Fruit fly (Drosophila melanogaster) whole organism, embryonic: ENCODE data around the gene MBD-like.

ENCODE experiments used
- Antp ChIP-seq: fragments of 200-800 bp; sonication (Bioruptor generic); optimal IDR thresholded peaks from 3 replicates; lab custom pipeline; 2016; ENCODE audit warnings: missing biosample characterization, missing genetic modification characterization
- Bdp1 ChIP-seq: fragments of 200-800 bp; sonication (Bioruptor generic); optimal IDR thresholded peaks from 3 replicates; lab custom pipeline; 2016; ENCODE audit warnings: missing biosample characterization, missing genetic modification characterization
- BtbVII ChIP-seq: fragments of 200-800 bp; sonication (Bioruptor generic); optimal IDR thresholded peaks from 3 replicates; lab custom pipeline; 2017; ENCODE audit warnings: missing biosample characterization, mild to moderate bottlenecking, missing genetic modification characterization
- CG11247 ChIP-seq: fragments of 200-800 bp; sonication (Bioruptor generic); IDR thresholded peaks from 2 replicates; pipeline ENCODE4 v1.3.6; 2022; ENCODE audit warnings: missing biosample characterization, missing genetic modification characterization
- CG12071 ChIP-seq: fragments of 200-800 bp; sonication (Bioruptor generic); optimal IDR thresholded peaks from 3 replicates; lab custom pipeline; 2018; ENCODE audit warnings: missing biosample characterization, mild to moderate bottlenecking, missing genetic modification characterization
- CG13296 ChIP-seq: fragments of 200-800 bp; sonication (Bioruptor generic); optimal IDR thresholded peaks from 3 replicates; lab custom pipeline; 2018; ENCODE audit warnings: missing biosample characterization, mild to moderate bottlenecking, missing genetic modification characterization
- CG13624 ChIP-seq: fragments of 200-800 bp; sonication (Bioruptor generic); optimal IDR thresholded peaks from 2 replicates; lab custom pipeline; 2016; ENCODE audit warnings: missing biosample characterization, missing genetic modification characterization
- CG13894 ChIP-seq: fragments of 200-800 bp; sonication (Bioruptor generic); optimal IDR thresholded peaks from 3 replicates; lab custom pipeline; 2018; ENCODE audit warnings: missing biosample characterization, mild to moderate bottlenecking, missing genetic modification characterization, moderate library complexity
- CG14667 ChIP-seq: fragments of 200-800 bp; sonication (Bioruptor generic); IDR thresholded peaks from 2 replicates; pipeline ENCODE4 v1.3.6; 2022; ENCODE audit warnings: missing biosample characterization, missing genetic modification characterization
- CG15011 ChIP-seq: fragments of 200-800 bp; sonication (Bioruptor generic); optimal IDR thresholded peaks from 3 replicates; lab custom pipeline; 2018; ENCODE audit warnings: missing biosample characterization, mild to moderate bottlenecking, missing genetic modification characterization
- CG1602 ChIP-seq: fragments of 200-800 bp; sonication (Bioruptor generic); optimal IDR thresholded peaks from 3 replicates; lab custom pipeline; 2016; ENCODE audit warnings: missing biosample characterization, missing genetic modification characterization
- CG1832 ChIP-seq: fragments of 200-800 bp; sonication (Bioruptor generic); optimal IDR thresholded peaks from 2 replicates; lab custom pipeline; 2017; ENCODE audit warnings: missing biosample characterization, mild to moderate bottlenecking, missing genetic modification characterization, inconsistent platforms
- CG18764 ChIP-seq: fragments of 200-800 bp; sonication (Bioruptor generic); optimal IDR thresholded peaks from 3 replicates; lab custom pipeline; 2016; ENCODE audit warnings: missing biosample characterization, missing genetic modification characterization
- CG2678 ChIP-seq: fragments of 200-800 bp; sonication (Bioruptor generic); optimal IDR thresholded peaks from 3 replicates; lab custom pipeline; 2019; ENCODE audit warnings: missing biosample characterization, mild to moderate bottlenecking, missing genetic modification characterization, moderate library complexity
- CG2875 ChIP-seq: fragments of 200-800 bp; sonication (Bioruptor generic); optimal IDR thresholded peaks from 2 replicates; lab custom pipeline; 2017; ENCODE audit warnings: missing biosample characterization, mild to moderate bottlenecking, missing genetic modification characterization, missing genetic modification reagents
- CG30403 ChIP-seq: fragments of 200-800 bp; sonication (Bioruptor generic); optimal IDR thresholded peaks from 3 replicates; lab custom pipeline; 2016; ENCODE audit warnings: missing biosample characterization, missing genetic modification characterization
- CG33557 ChIP-seq: fragments of 200-800 bp; sonication (Bioruptor generic); optimal IDR thresholded peaks from 2 replicates; lab custom pipeline; 2019; ENCODE audit warnings: missing biosample characterization, mild to moderate bottlenecking, missing genetic modification characterization, moderate library complexity
- CG6854 ChIP-seq: fragments of 200-800 bp; sonication (Bioruptor generic); optimal IDR thresholded peaks from 3 replicates; lab custom pipeline; 2017; ENCODE audit warnings: missing biosample characterization, mild to moderate bottlenecking, missing genetic modification characterization
- CG8089 ChIP-seq: fragments of 200-800 bp; sonication (Bioruptor generic); optimal IDR thresholded peaks from 3 replicates; lab custom pipeline; 2016; ENCODE audit warnings: missing biosample characterization, missing genetic modification characterization
- CG8478 ChIP-seq: fragments of >200 bp; optimal IDR thresholded peaks from 2 replicates; lab custom pipeline; 2018
- CG8765 ChIP-seq: fragments of 200-800 bp; sonication (Bioruptor generic); IDR thresholded peaks from 2 replicates; pipeline ENCODE4 v1.3.6; 2022; ENCODE audit warnings: missing biosample characterization, missing genetic modification characterization
- CG9437 ChIP-seq: fragments of 200-800 bp; sonication (Bioruptor generic); optimal IDR thresholded peaks from 2 replicates; lab custom pipeline; 2018; ENCODE audit warnings: missing biosample characterization, mild to moderate bottlenecking, missing genetic modification characterization
- Deaf1 ChIP-seq: fragments of 200-800 bp; optimal IDR thresholded peaks from 3 replicates; lab custom pipeline; 2019; ENCODE audit warnings: missing biosample characterization, mild to moderate bottlenecking, missing genetic modification characterization, moderate library complexity
- Dll ChIP-seq: fragments of 200-800 bp; sonication (Bioruptor generic); IDR thresholded peaks from 4 replicates; pipeline ENCODE4 v1.3.6; 2022; ENCODE audit warnings: missing biosample characterization, missing genetic modification characterization; ENCODE audit not compliant: partially characterized antibody
- HLH54F ChIP-seq: fragments of 200-800 bp; sonication (Bioruptor generic); optimal IDR thresholded peaks from 3 replicates; lab custom pipeline; 2016; ENCODE audit warnings: missing biosample characterization, missing genetic modification characterization
- Myb ChIP-seq: fragments of 200-800 bp; sonication (Bioruptor generic); optimal IDR thresholded peaks from 2 replicates; lab custom pipeline; 2016; ENCODE audit warnings: missing biosample characterization, missing genetic modification characterization
- NfI ChIP-seq: fragments of 200-800 bp; sonication (Bioruptor generic); optimal IDR thresholded peaks from 3 replicates; lab custom pipeline; 2018; ENCODE audit warnings: missing biosample characterization, mild to moderate bottlenecking, missing genetic modification characterization, moderate library complexity
- Oli ChIP-seq: fragments of 200-800 bp; sonication (Bioruptor generic); optimal IDR thresholded peaks from 2 replicates; lab custom pipeline; 2018; ENCODE audit warnings: missing biosample characterization, mild to moderate bottlenecking, missing genetic modification characterization, moderate library complexity
- Sin3A ChIP-seq: fragments of >200 bp; optimal IDR thresholded peaks from 2 replicates; lab custom pipeline; 2018
- TFAM ChIP-seq: fragments of 200-800 bp; sonication (Bioruptor generic); optimal IDR thresholded peaks from 2 replicates; lab custom pipeline; 2017; ENCODE audit warnings: missing biosample characterization, missing genetic modification characterization, inconsistent platforms
- Trl ChIP-seq, 3 experiments: fragments of >200 bp in 2 of 3; fragments of 200-800 bp in 1 of 3; sonication (Bioruptor generic) in 1 of 3; optimal IDR thresholded peaks; 2 replicates in 1 of 3; 3 replicates in 2 of 3; lab custom pipeline; 2016 to 2017; ENCODE audit warnings: missing biosample characterization in 1 of 3, missing genetic modification characterization in 1 of 3
- Xrp1 ChIP-seq: fragments of 200-800 bp; sonication (Bioruptor generic); IDR thresholded peaks from 2 replicates; pipeline ENCODE4 v1.3.6; 2022; ENCODE audit warnings: missing biosample characterization, missing genetic modification characterization
- ac ChIP-seq: fragments of 200-800 bp; sonication (Bioruptor generic); optimal IDR thresholded peaks from 3 replicates; lab custom pipeline; 2017; ENCODE audit warnings: missing biosample characterization, mild to moderate bottlenecking, missing genetic modification characterization
- chn ChIP-seq: fragments of 200-800 bp; sonication (Bioruptor generic); optimal IDR thresholded peaks from 2 replicates; lab custom pipeline; 2016; ENCODE audit warnings: missing biosample characterization, missing genetic modification characterization
- dimm ChIP-seq: fragments of 200-800 bp; sonication (Bioruptor generic); IDR thresholded peaks from 2 replicates; pipeline ENCODE4 v1.3.6; 2022; ENCODE audit warnings: missing biosample characterization, missing genetic modification characterization
- ewg ChIP-seq: fragments of 200-800 bp; sonication (Bioruptor generic); optimal IDR thresholded peaks from 3 replicates; lab custom pipeline; 2017; ENCODE audit warnings: mild to moderate bottlenecking, missing biosample characterization, missing genetic modification reagents, missing genetic modification characterization
- exex ChIP-seq: fragments of 200-800 bp; sonication (Bioruptor generic); optimal IDR thresholded peaks from 4 replicates; lab custom pipeline; 2018; ENCODE audit warnings: missing biosample characterization, mild to moderate bottlenecking, missing genetic modification characterization, moderate library complexity
- fu2 ChIP-seq: fragments of 200-800 bp; sonication (Bioruptor generic); optimal IDR thresholded peaks from 2 replicates; lab custom pipeline; 2016; ENCODE audit warnings: missing biosample characterization, missing genetic modification characterization
- grau ChIP-seq: fragments of 200-800 bp; optimal IDR thresholded peaks from 3 replicates; lab custom pipeline; 2019; ENCODE audit warnings: missing biosample characterization, mild to moderate bottlenecking, missing genetic modification characterization, moderate library complexity
- her ChIP-seq: fragments of 200-800 bp; sonication (Bioruptor generic); optimal IDR thresholded peaks from 2 replicates; lab custom pipeline; 2016; ENCODE audit warnings: missing biosample characterization, missing genetic modification characterization
- nerfin-1 ChIP-seq: fragments of 200-800 bp; sonication (Bioruptor generic); optimal IDR thresholded peaks from 3 replicates; lab custom pipeline; 2019; ENCODE audit warnings: missing biosample characterization, mild to moderate bottlenecking, missing genetic modification characterization, moderate library complexity
- nom ChIP-seq: fragments of 200-800 bp; sonication (Bioruptor generic); optimal IDR thresholded peaks from 2 replicates; lab custom pipeline; 2017; ENCODE audit warnings: missing biosample characterization, missing genetic modification characterization, mild to moderate bottlenecking, moderate library complexity, missing genetic modification reagents
- onecut ChIP-seq: fragments of 200-800 bp; sonication (Bioruptor generic); IDR thresholded peaks from 2 replicates; pipeline ENCODE4 v1.3.6; 2022; ENCODE audit warnings: missing biosample characterization, missing genetic modification characterization
- org-1 ChIP-seq: fragments of 200-800 bp; sonication (Bioruptor generic); optimal IDR thresholded peaks from 2 replicates; lab custom pipeline; 2017; ENCODE audit warnings: missing biosample characterization, missing genetic modification characterization
- pzg ChIP-seq: fragments of 200-800 bp; sonication (Bioruptor generic); optimal IDR thresholded peaks from 3 replicates; lab custom pipeline; 2018; ENCODE audit warnings: missing biosample characterization, mild to moderate bottlenecking, missing genetic modification characterization, moderate library complexity
- schlank ChIP-seq: fragments of 200-800 bp; sonication (Bioruptor generic); optimal IDR thresholded peaks from 2 replicates; lab custom pipeline; 2018; ENCODE audit warnings: missing biosample characterization, mild to moderate bottlenecking, missing genetic modification characterization
- sens ChIP-seq: fragments of 200-800 bp; sonication (Bioruptor generic); peaks from one replicate; lab custom pipeline; 2016; ENCODE audit warnings: missing biosample characterization, missing genetic modification characterization
- sens-2 ChIP-seq: fragments of 200-800 bp; sonication (Bioruptor generic); IDR thresholded peaks from 2 replicates; pipeline ENCODE4 v1.3.6; 2022; ENCODE audit warnings: missing biosample characterization, missing genetic modification characterization
- sug ChIP-seq: fragments of 200-800 bp; optimal IDR thresholded peaks from 2 replicates; lab custom pipeline; 2019; ENCODE audit warnings: missing biosample characterization, mild to moderate bottlenecking, missing genetic modification characterization, moderate library complexity
- wek ChIP-seq: fragments of 200-800 bp; sonication (Bioruptor generic); optimal IDR thresholded peaks from 3 replicates; lab custom pipeline; 2018; ENCODE audit warnings: missing biosample characterization, mild to moderate bottlenecking, missing genetic modification characterization, moderate library complexity

Gene MBD-like

DNA sequence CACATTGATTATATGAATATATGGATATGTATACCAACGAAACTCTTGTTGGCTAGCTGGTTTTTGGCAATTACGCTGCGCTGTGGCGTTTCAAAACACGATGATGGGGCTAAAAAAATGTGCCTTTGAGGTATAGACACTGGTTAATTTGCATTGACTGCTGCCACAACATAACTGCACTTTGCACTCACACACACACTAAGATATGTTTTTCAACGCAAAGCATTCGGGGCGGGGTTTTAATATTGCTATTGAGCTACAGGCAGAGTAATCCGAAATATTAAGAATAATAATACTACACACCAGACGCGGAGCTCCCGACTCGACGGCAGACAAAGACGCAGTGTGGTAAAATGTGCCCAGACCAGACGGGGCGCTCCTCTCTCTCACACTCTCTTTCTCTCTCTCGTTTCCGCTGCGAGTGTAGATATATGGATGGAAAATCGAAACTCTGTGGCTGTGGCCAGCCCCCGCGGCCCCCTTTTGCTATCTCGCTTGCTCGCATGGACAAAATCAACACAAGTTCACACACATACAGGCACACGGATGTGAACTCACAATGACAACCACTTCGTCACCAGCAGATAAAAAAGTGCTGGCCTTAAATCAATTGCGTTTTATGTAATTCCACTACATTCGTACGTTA lies 8.4 kb upstream of the MBD-like start (continued):
- TF ChIP-seq wek (GFP tag; lab: Kevin White, UChicago) (peak; percentile 73), Myb (GFP tag; lab: Kevin White, UChicago) (no peak), fu2 (GFP tag; lab: Kevin White, UChicago) (peak; percentile 17), CG30403 (GFP tag; lab: Kevin White, UChicago) (no peak), NfI (GFP tag; lab: Kevin White, UChicago) (peak; percentile 31), chn (GFP tag; lab: Kevin White, UChicago) (peak; percentile 76), CG6854 (GFP tag; lab: Kevin White, UChicago) (peak; percentile 71), Sin3A (lab: Kevin White, UChicago) (no peak), HLH54F (GFP tag; lab: Kevin White, UChicago) (no peak), sens-2 (no peak), CG11247 (no peak), her (GFP tag; lab: Kevin White, UChicago) (peak; percentile 68), TFAM (GFP tag; lab: Kevin White, UChicago) (no peak), Oli (tag; lab: Kevin White, UChicago) (no peak), dimm (no peak), pzg (peak; percentile 49), Bdp1 (GFP tag; lab: Kevin White, UChicago) (peak; percentile 27), sug (tag; lab: Kevin White, UChicago) (peak; percentile 77), org-1 (GFP tag; lab: Kevin White, UChicago) (peak; percentile 25), CG8089 (peak; percentile 32), BtbVII (peak; percentile 69), CG2678 (tag; lab: Kevin White, UChicago) (peak; percentile 58), nom (peak; percentile 90), CG8765 (GFP tag; lab: Robert Waterston, UW) (no peak), sens (GFP tag; lab: Kevin White, UChicago) (peak; percentile 85), CG12071 (GFP tag; lab: Kevin White, UChicago) (peak; percentile 84), ac (GFP tag; lab: Kevin White, UChicago) (peak; percentile 3), CG14667 (no peak), ewg (peak; percentile 11), Deaf1 (peak; percentile 49), CG33557 (GFP tag; lab: Kevin White, UChicago) (no peak), Xrp1 (GFP tag; lab: Robert Waterston, UW) (no peak), onecut (peak; percentile 98), CG9437 (GFP tag; lab: Kevin White, UChicago) (peak; percentile 23), nerfin-1 (peak; percentile 43), schlank (tag; lab: Kevin White, UChicago) (peak; percentile 44), grau (tag; lab: Kevin White, UChicago) (no peak), CG15011 (GFP tag; lab: Kevin White, UChicago) (peak; percentile 19), CG1832 (GFP tag; lab: Kevin White, UChicago) (peak; percentile 90), CG2875 (GFP tag; lab: Kevin White, UChicago) (peak; percentile 55), Dll (GFP tag; lab: Robert Waterston, UW) (no peak), CG8478 (lab: Kevin White, UChicago) (peak; percentile 43), exex (tag; lab: Kevin White, UChicago) (peak; percentile 36), CG13624 (GFP tag; lab: Kevin White, UChicago) (peak; percentile 74), CG13894 (tag; lab: Kevin White, UChicago) (peak; percentile 66), CG1602 (GFP tag; lab: Kevin White, UChicago) (no peak), Antp (GFP tag; lab: Kevin White, UChicago) (peak; percentile 13), Trl (optimal IDR thresholded peaks at IDR 0.05; lab: Kevin White, UChicago) (peak; percentile 93 to 95), Trl (GFP tag; optimal IDR thresholded peaks at IDR 0.05; lab: Kevin White, UChicago) (peak; percentile 65), CG18764 (no peak), CG13296 (peak; percentile 80)
